Fruit fly (Drosophila melanogaster) whole organism, embryonic: Measurements from ENCODE around the gene N.

ENCODE experiments used
- Atf-2 ChIP-seq: fragments of 200-800 bp; sonication (Bioruptor generic); optimal IDR thresholded peaks from 2 replicates; lab custom pipeline; 2016; ENCODE audit warnings: missing biosample characterization, missing genetic modification characterization
- Awh ChIP-seq: fragments of 200-800 bp; sonication (Bioruptor generic); IDR thresholded peaks from 2 replicates; pipeline ENCODE4, ENCODE4 v1.3.6; 2022; ENCODE audit warnings: missing biosample characterization, missing genetic modification characterization
- Bdp1 ChIP-seq: fragments of 200-800 bp; sonication (Bioruptor generic); optimal IDR thresholded peaks from 3 replicates; lab custom pipeline; 2016; ENCODE audit warnings: missing biosample characterization, missing genetic modification characterization
- C15 ChIP-seq: fragments of 200-800 bp; sonication (Bioruptor generic); IDR thresholded peaks from 3 replicates; pipeline ENCODE4 v1.3.6; 2022; ENCODE audit warnings: missing biosample characterization, missing genetic modification characterization
- CG11723 ChIP-seq: fragments of 200-800 bp; sonication (Bioruptor generic); optimal IDR thresholded peaks from 2 replicates; lab custom pipeline; 2017; ENCODE audit warnings: missing biosample characterization, mild to moderate bottlenecking, missing genetic modification characterization
- CG12104 ChIP-seq: fragments of 200-800 bp; sonication (Bioruptor generic); optimal IDR thresholded peaks from 3 replicates; lab custom pipeline; 2016; ENCODE audit warnings: missing biosample characterization, missing genetic modification characterization
- CG13123 ChIP-seq: fragments of 200-800 bp; sonication (Bioruptor generic); optimal IDR thresholded peaks from 2 replicates; lab custom pipeline; 2016; ENCODE audit warnings: missing biosample characterization, missing genetic modification characterization
- CG13624 ChIP-seq: fragments of 200-800 bp; sonication (Bioruptor generic); optimal IDR thresholded peaks from 2 replicates; lab custom pipeline; 2016; ENCODE audit warnings: missing biosample characterization, missing genetic modification characterization
- CG18262 ChIP-seq: fragments of 200-800 bp; optimal IDR thresholded peaks from 3 replicates; lab custom pipeline; 2019; ENCODE audit warnings: missing biosample characterization, mild to moderate bottlenecking, missing genetic modification characterization, moderate library complexity
- CG18599 ChIP-seq: fragments of 200-800 bp; sonication (Bioruptor generic); optimal IDR thresholded peaks from 3 replicates; lab custom pipeline; 2017; ENCODE audit warnings: missing biosample characterization, missing genetic modification characterization, mild to moderate bottlenecking, moderate library complexity, missing genetic modification reagents
- CG30431 ChIP-seq: fragments of 200-800 bp; sonication (Bioruptor generic); optimal IDR thresholded peaks from 2 replicates; lab custom pipeline; 2017; ENCODE audit warnings: missing biosample characterization, missing genetic modification characterization
- CG4360 ChIP-seq: fragments of 200-800 bp; sonication (Bioruptor generic); IDR thresholded peaks from 2 replicates; pipeline ENCODE4 v1.3.6; 2022; ENCODE audit warnings: missing biosample characterization, missing genetic modification characterization
- CG4730 ChIP-seq: fragments of 200-800 bp; sonication (Bioruptor generic); IDR thresholded peaks from 2 replicates; pipeline ENCODE4 v1.3.6; 2022; ENCODE audit warnings: missing biosample characterization, missing genetic modification characterization
- CG5245 ChIP-seq: fragments of 200-800 bp; sonication (Bioruptor generic); optimal IDR thresholded peaks from 3 replicates; lab custom pipeline; 2016; ENCODE audit warnings: missing biosample characterization, missing genetic modification characterization
- CG6272 ChIP-seq: fragments of 200-800 bp; sonication (Bioruptor generic); IDR thresholded peaks from 2 replicates; pipeline ENCODE4 v1.3.6; 2022; ENCODE audit warnings: missing biosample characterization, missing genetic modification characterization
- CG7357 ChIP-seq: fragments of 200-800 bp; sonication (Bioruptor generic); IDR thresholded peaks from 3 replicates; pipeline ENCODE4 v1.3.6; 2022; ENCODE audit warnings: missing biosample characterization, missing genetic modification characterization
- CG7745 ChIP-seq: fragments of 200-800 bp; sonication (Bioruptor generic); optimal IDR thresholded peaks from 2 replicates; lab custom pipeline; 2018; ENCODE audit warnings: missing biosample characterization, mild to moderate bottlenecking, missing genetic modification characterization, moderate library complexity
- CG8281 ChIP-seq: fragments of 200-800 bp; sonication (Bioruptor generic); optimal IDR thresholded peaks from 2 replicates; lab custom pipeline; 2018; ENCODE audit warnings: missing biosample characterization, mild to moderate bottlenecking, missing genetic modification characterization, moderate library complexity
- CG8388 ChIP-seq: fragments of 200-800 bp; sonication (Bioruptor generic); optimal IDR thresholded peaks from 2 replicates; lab custom pipeline; 2019; ENCODE audit warnings: missing biosample characterization, mild to moderate bottlenecking, missing genetic modification characterization, moderate library complexity
- CG9876 ChIP-seq: fragments of 200-800 bp; sonication (Bioruptor generic); optimal IDR thresholded peaks from 2 replicates; lab custom pipeline; 2016; ENCODE audit warnings: missing biosample characterization, missing genetic modification characterization
- D19B ChIP-seq: fragments of 200-800 bp; sonication (Bioruptor generic); optimal IDR thresholded peaks from 2 replicates; lab custom pipeline; 2017; ENCODE audit warnings: missing biosample characterization, mild to moderate bottlenecking, missing genetic modification characterization
- Doc3 ChIP-seq: fragments of 200-800 bp; sonication (Bioruptor generic); IDR thresholded peaks from 3 replicates; pipeline ENCODE4 v1.3.6; 2022; ENCODE audit warnings: missing biosample characterization, missing genetic modification characterization; ENCODE audit not compliant: partially characterized antibody
- Gsc ChIP-seq: fragments of 200-800 bp; sonication (Bioruptor generic); IDR thresholded peaks from 2 replicates; pipeline ENCODE4 v1.3.6; 2022; ENCODE audit warnings: missing biosample characterization, missing genetic modification characterization
- HLHmδ ChIP-seq: fragments of 200-800 bp; sonication (Bioruptor generic); optimal IDR thresholded peaks from 2 replicates; lab custom pipeline; 2018; ENCODE audit warnings: missing biosample characterization, mild to moderate bottlenecking, missing genetic modification characterization, moderate library complexity
- MESR4 ChIP-seq: fragments of 200-800 bp; sonication (Bioruptor generic); optimal IDR thresholded peaks from 2 replicates; lab custom pipeline; 2018; ENCODE audit warnings: missing biosample characterization, mild to moderate bottlenecking, missing genetic modification characterization, moderate library complexity
- Myb ChIP-seq: fragments of 200-800 bp; sonication (Bioruptor generic); optimal IDR thresholded peaks from 2 replicates; lab custom pipeline; 2016; ENCODE audit warnings: missing biosample characterization, missing genetic modification characterization
- Nf-YA ChIP-seq: fragments of 200-800 bp; sonication (Bioruptor generic); IDR thresholded peaks from 2 replicates; pipeline ENCODE4 v1.3.6; 2022; ENCODE audit warnings: missing biosample characterization, missing genetic modification characterization
- Oaz ChIP-seq: fragments of 200-800 bp; sonication (Bioruptor generic); IDR thresholded peaks from 2 replicates; pipeline ENCODE4 v1.3.6; 2022; ENCODE audit warnings: missing biosample characterization, missing genetic modification characterization
- Opbp ChIP-seq: fragments of 200-800 bp; sonication (Bioruptor generic); IDR thresholded peaks from 3 replicates; pipeline ENCODE4 v1.3.6; 2022; ENCODE audit warnings: missing biosample characterization, missing genetic modification characterization; ENCODE audit not compliant: partially characterized antibody
- Stat92E ChIP-seq, 3 experiments: fragments of >200 bp in 2 of 3; fragments of 200-800 bp in 1 of 3; sonication (Bioruptor generic) in 1 of 3; optimal IDR thresholded peaks; 2 replicates each; lab custom pipeline; 2017 to 2019; ENCODE audit warnings: missing biosample characterization in 3 of 3, missing genetic modification characterization in 3 of 3, mild to moderate bottlenecking in 1 of 3, moderate library complexity in 1 of 3
- YL-1 ChIP-seq: fragments of 200-800 bp; sonication (Bioruptor generic); optimal IDR thresholded peaks from 3 replicates; lab custom pipeline; 2017; ENCODE audit warnings: missing biosample characterization, mild to moderate bottlenecking, missing genetic modification characterization
- al ChIP-seq: fragments of 200-800 bp; sonication (Bioruptor generic); IDR thresholded peaks from 2 replicates; pipeline ENCODE4 v1.3.6; 2022; ENCODE audit warnings: missing biosample characterization, missing genetic modification characterization
- ash1 ChIP-seq: fragments of 200-800 bp; sonication (Bioruptor generic); optimal IDR thresholded peaks from 2 replicates; lab custom pipeline; 2018; ENCODE audit warnings: missing biosample characterization, mild to moderate bottlenecking, missing genetic modification characterization
- bab2 ChIP-seq: fragments of 200-800 bp; sonication (Bioruptor generic); optimal IDR thresholded peaks from 2 replicates; lab custom pipeline; 2016; ENCODE audit warnings: missing biosample characterization, missing genetic modification characterization
- bigmax ChIP-seq: fragments of 200-800 bp; sonication (Bioruptor generic); optimal IDR thresholded peaks from 2 replicates; lab custom pipeline; 2018; ENCODE audit warnings: missing biosample characterization, mild to moderate bottlenecking, missing genetic modification characterization
- btn ChIP-seq: fragments of 200-800 bp; sonication (Bioruptor generic); optimal IDR thresholded peaks from 2 replicates; lab custom pipeline; 2016; ENCODE audit warnings: missing biosample characterization, missing genetic modification characterization
- cad ChIP-seq: fragments of >200 bp; optimal IDR thresholded peaks from 2 replicates; lab custom pipeline; 2017; ENCODE audit warnings: missing biosample characterization, missing genetic modification characterization
- chm ChIP-seq: fragments of 200-800 bp; sonication (Bioruptor generic); IDR thresholded peaks from 2 replicates; pipeline ENCODE4 v1.3.6; 2022; ENCODE audit warnings: missing biosample characterization, missing genetic modification characterization
- croc ChIP-seq: fragments of 200-800 bp; sonication (Bioruptor generic); conservative IDR thresholded peaks from 3 replicates; pipeline ENCODE4 v1.3.6; 2022; ENCODE audit warnings: missing biosample characterization, missing genetic modification characterization
- ewg ChIP-seq: fragments of 200-800 bp; sonication (Bioruptor generic); optimal IDR thresholded peaks from 3 replicates; lab custom pipeline; 2017; ENCODE audit warnings: mild to moderate bottlenecking, missing biosample characterization, missing genetic modification reagents, missing genetic modification characterization
- fd3F ChIP-seq: fragments of 200-800 bp; sonication (Bioruptor generic); optimal IDR thresholded peaks from 2 replicates; lab custom pipeline; 2018; ENCODE audit warnings: missing biosample characterization, mild to moderate bottlenecking, missing genetic modification characterization, moderate library complexity
- ftz-f1 ChIP-seq: fragments of 200-800 bp; sonication (Bioruptor generic); optimal IDR thresholded peaks from 2 replicates; lab custom pipeline; 2016; ENCODE audit warnings: missing biosample characterization, missing genetic modification characterization
- fu2 ChIP-seq: fragments of 200-800 bp; sonication (Bioruptor generic); optimal IDR thresholded peaks from 2 replicates; lab custom pipeline; 2016; ENCODE audit warnings: missing biosample characterization, missing genetic modification characterization
- inv ChIP-seq: fragments of 200-800 bp; sonication (Bioruptor generic); IDR thresholded peaks from 2 replicates; pipeline ENCODE4 v1.3.6; 2022; ENCODE audit warnings: missing biosample characterization, missing genetic modification characterization; ENCODE audit not compliant: partially characterized antibody
- nau ChIP-seq: fragments of 200-800 bp; sonication (Bioruptor generic); optimal IDR thresholded peaks from 3 replicates; lab custom pipeline; 2017; ENCODE audit warnings: missing biosample characterization, mild to moderate bottlenecking, missing genetic modification characterization, missing genetic modification reagents
- nom ChIP-seq: fragments of 200-800 bp; sonication (Bioruptor generic); optimal IDR thresholded peaks from 2 replicates; lab custom pipeline; 2017; ENCODE audit warnings: missing biosample characterization, missing genetic modification characterization, mild to moderate bottlenecking, moderate library complexity, missing genetic modification reagents
- onecut ChIP-seq: fragments of 200-800 bp; sonication (Bioruptor generic); IDR thresholded peaks from 2 replicates; pipeline ENCODE4 v1.3.6; 2022; ENCODE audit warnings: missing biosample characterization, missing genetic modification characterization
- rib ChIP-seq: fragments of 200-800 bp; sonication (Bioruptor generic); IDR thresholded peaks from 2 replicates; pipeline ENCODE4 v1.3.6; 2022; ENCODE audit warnings: missing biosample characterization, missing genetic modification characterization
- ro ChIP-seq: fragments of 200-800 bp; sonication (Bioruptor generic); IDR thresholded peaks from 2 replicates; pipeline ENCODE4 v1.3.6; 2022; ENCODE audit warnings: missing biosample characterization, missing genetic modification characterization
- usp ChIP-seq: fragments of >200 bp; optimal IDR thresholded peaks from 2 replicates; lab custom pipeline; 2017; ENCODE audit warnings: missing biosample characterization, missing genetic modification characterization
- vvl ChIP-seq: fragments of 200-800 bp; sonication (Bioruptor generic); IDR thresholded peaks from 2 replicates; pipeline ENCODE4 v1.3.6; 2022; ENCODE audit warnings: missing biosample characterization, missing genetic modification characterization

Gene N

DNA sequence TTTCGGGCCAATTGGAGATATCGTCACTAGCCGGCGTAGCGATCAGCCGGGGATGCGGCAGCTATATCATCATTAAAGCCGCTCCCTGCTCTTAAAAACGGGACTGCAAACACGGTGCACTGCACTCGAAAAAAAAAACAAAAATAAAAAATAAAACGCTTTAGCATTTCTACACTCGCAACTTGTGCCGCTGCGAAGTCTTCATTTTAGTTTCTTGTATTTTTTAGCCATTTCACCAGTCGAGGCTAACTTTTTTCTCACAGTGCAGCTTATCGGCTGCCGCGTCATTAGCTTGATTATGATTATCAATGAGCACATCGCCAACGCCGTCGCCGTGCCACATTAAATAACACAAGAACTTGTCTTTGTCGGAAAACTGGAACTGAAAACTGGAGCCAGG, 48.8 kb upstream of the N start (continued):
- TF ChIP-seq CG13123 (peak; percentile 43), Bdp1 (peak; percentile 48), CG8281 (tag; lab: Kevin White, UChicago) (no peak), CG18599 (GFP tag; lab: Kevin White, UChicago) (no peak), CG7745 (no peak), bigmax (no peak), YL-1 (no peak), usp (no peak), CG5245 (GFP tag; lab: Kevin White, UChicago) (peak; percentile 25), Stat92E (GFP tag; optimal IDR thresholded peaks at IDR 0.05; lab: Kevin White, UChicago) (no peak), CG8388 (GFP tag; lab: Kevin White, UChicago) (peak; percentile 26), btn (GFP tag; lab: Kevin White, UChicago) (peak; percentile 33), ro (peak; percentile 8; the same call in 1 of the 2 replicates), MESR4 (GFP tag; lab: Kevin White, UChicago) (no peak), CG11723 (peak; percentile 33), C15 (GFP tag; lab: Robert Waterston, UW) (no peak), CG9876 (GFP tag; lab: Kevin White, UChicago) (peak; percentile 36), al (GFP tag; lab: Robert Waterston, UW) (0 out of 2 replicates have a peak, but pooled peaks have one; percentile 8), CG12104 (no peak), CG13624 (GFP tag; lab: Kevin White, UChicago) (peak; percentile 52), Awh (GFP tag; lab: Robert Waterston, UW) (peak; percentile 88), nau (GFP tag; lab: Kevin White, UChicago) (no peak), vvl (peak; percentile 85), fd3F (GFP tag; lab: Kevin White, UChicago) (no peak), fu2 (no peak), CG4360 (GFP tag; lab: Robert Waterston, UW) (0 out of 2 replicates have a peak, but pooled peaks have one; percentile 33), rib (no peak), Oaz (GFP tag; lab: Robert Waterston, UW) (peak; percentile 37; the same call in 1 of the 2 replicates), Opbp (GFP tag; lab: Robert Waterston, UW) (no peak), Atf-2 (peak; percentile 67), ash1 (no peak), HLHmδ (GFP tag; lab: Kevin White, UChicago) (no peak), onecut (GFP tag; lab: Robert Waterston, UW) (peak; percentile 47), chm (GFP tag; lab: Robert Waterston, UW) (peak; percentile 86), Doc3 (GFP tag; lab: Robert Waterston, UW) (no peak), CG6272 (GFP tag; lab: Robert Waterston, UW) (no peak), Myb (GFP tag; lab: Kevin White, UChicago) (peak; percentile 23), nom (no peak), Gsc (GFP tag; lab: Robert Waterston, UW) (0 out of 2 replicates have a peak, but pooled peaks have one; percentile 14), croc (peak; percentile 55), ftz-f1 (GFP tag; lab: Kevin White, UChicago) (no peak), CG30431 (no peak), ewg (GFP tag; lab: Kevin White, UChicago) (peak; percentile 33), Nf-YA (GFP tag; lab: Robert Waterston, UW) (peak; percentile 42; the same call in 1 of the 2 replicates), CG18262 (tag; lab: Kevin White, UChicago) (no peak), bab2 (peak; percentile 70), inv (GFP tag; lab: Robert Waterston, UW) (no peak), CG4730 (peak; percentile 66), D19B (GFP tag; lab: Kevin White, UChicago) (no peak), CG7357 (GFP tag; lab: Robert Waterston, UW) (peak; percentile 50; the same call in 1 of the 3 replicates), cad (GFP tag; lab: Kevin White, UChicago) (no peak)
